Fruit fly (Drosophila melanogaster) whole organism, prepupa: Measurements from ENCODE around the gene CG14253.
A peak's percentile ranks its signal among the peaks of the same experiment; 100 is the strongest.

ENCODE experiments used
- Blimp-1 ChIP-seq: fragments of 200-800 bp; sonication (Bioruptor generic); optimal IDR thresholded peaks from 3 replicates; lab custom pipeline; 2017; ENCODE audit warnings: missing biosample characterization, missing genetic modification characterization, mild to moderate bottlenecking, moderate library complexity, missing genetic modification reagents
- CG10631 ChIP-seq: fragments of 200-800 bp; sonication (Bioruptor generic); optimal IDR thresholded peaks from 2 replicates; lab custom pipeline; 2016; ENCODE audit warnings: missing biosample characterization, missing genetic modification characterization
- CG10669 ChIP-seq: fragments of 200-800 bp; sonication (Bioruptor generic); optimal IDR thresholded peaks from 3 replicates; lab custom pipeline; 2018; ENCODE audit warnings: missing biosample characterization, mild to moderate bottlenecking, missing genetic modification characterization, moderate library complexity
- CG11294 ChIP-seq: fragments of 200-800 bp; sonication (Bioruptor generic); IDR thresholded peaks from 2 replicates; pipeline ENCODE4 v1.3.6; 2022; ENCODE audit warnings: missing biosample characterization, missing genetic modification characterization
- CG11762 ChIP-seq: fragments of 200-800 bp; sonication (Bioruptor generic); optimal IDR thresholded peaks from 3 replicates; lab custom pipeline; 2016; ENCODE audit warnings: missing biosample characterization, missing genetic modification characterization; ENCODE audit not compliant: insufficient read depth
- CG11902 ChIP-seq: fragments of 200-800 bp; sonication (Bioruptor generic); optimal IDR thresholded peaks from 3 replicates; lab custom pipeline; 2016; ENCODE audit warnings: missing biosample characterization, missing genetic modification characterization
- CG1621 ChIP-seq: fragments of 200-800 bp; sonication (Bioruptor generic); optimal IDR thresholded peaks from 3 replicates; lab custom pipeline; 2018; ENCODE audit warnings: missing biosample characterization, mild to moderate bottlenecking, missing genetic modification characterization
- CG16779 ChIP-seq: fragments of 200-800 bp; sonication (Bioruptor generic); optimal IDR thresholded peaks from 3 replicates; lab custom pipeline; 2017; ENCODE audit warnings: missing biosample characterization, mild to moderate bottlenecking, missing genetic modification characterization
- CG3032 ChIP-seq: fragments of 200-800 bp; optimal IDR thresholded peaks from 2 replicates; lab custom pipeline; 2019; ENCODE audit warnings: missing biosample characterization, mild to moderate bottlenecking, missing genetic modification characterization, moderate library complexity
- CG31627 ChIP-seq: fragments of 200-800 bp; sonication (Bioruptor generic); optimal IDR thresholded peaks from 3 replicates; lab custom pipeline; 2016; ENCODE audit warnings: missing biosample characterization, missing genetic modification characterization
- CG32006 ChIP-seq: fragments of 200-800 bp; sonication (Bioruptor generic); optimal IDR thresholded peaks from 3 replicates; lab custom pipeline; 2017; ENCODE audit warnings: missing biosample characterization, mild to moderate bottlenecking, missing genetic modification characterization
- CG4318 ChIP-seq: fragments of 200-800 bp; sonication (Bioruptor generic); optimal IDR thresholded peaks from 3 replicates; lab custom pipeline; 2017; ENCODE audit warnings: missing biosample characterization, mild to moderate bottlenecking, missing genetic modification characterization
- CG6276 ChIP-seq: fragments of 200-800 bp; sonication (Bioruptor generic); optimal IDR thresholded peaks from 2 replicates; lab custom pipeline; 2017; ENCODE audit warnings: missing biosample characterization, mild to moderate bottlenecking, missing genetic modification characterization
- CG6808 ChIP-seq: fragments of 200-800 bp; sonication (Bioruptor generic); optimal IDR thresholded peaks from 3 replicates; lab custom pipeline; 2017; ENCODE audit warnings: missing biosample characterization, missing genetic modification characterization, mild to moderate bottlenecking, moderate library complexity, missing genetic modification reagents
- CG6854 ChIP-seq: fragments of 200-800 bp; sonication (Bioruptor generic); optimal IDR thresholded peaks from 2 replicates; lab custom pipeline; 2017; ENCODE audit warnings: missing biosample characterization, mild to moderate bottlenecking, missing genetic modification characterization
- CG8119 ChIP-seq: fragments of 200-800 bp; sonication (Bioruptor generic); IDR thresholded peaks from 3 replicates; pipeline ENCODE4 v1.3.6; 2022; ENCODE audit warnings: missing biosample characterization, missing genetic modification characterization
- CG8319 ChIP-seq: fragments of 200-800 bp; sonication (Bioruptor generic); optimal IDR thresholded peaks from 3 replicates; lab custom pipeline; 2016; ENCODE audit warnings: missing biosample characterization, missing genetic modification characterization
- CG8632 ChIP-seq: fragments of 200-800 bp; sonication (Bioruptor generic); optimal IDR thresholded peaks from 3 replicates; lab custom pipeline; 2016; ENCODE audit warnings: missing biosample characterization, missing genetic modification characterization
- CG9139 ChIP-seq: fragments of 200-800 bp; sonication (Bioruptor generic); optimal IDR thresholded peaks from 3 replicates; lab custom pipeline; 2017; ENCODE audit warnings: missing biosample characterization, mild to moderate bottlenecking, missing genetic modification characterization
- Eip75B ChIP-seq: fragments of 200-800 bp; sonication (Bioruptor generic); optimal IDR thresholded peaks from 3 replicates; lab custom pipeline; 2016; ENCODE audit warnings: missing biosample characterization, missing genetic modification characterization
- Ets21C ChIP-seq: fragments of 200-800 bp; sonication (Bioruptor generic); optimal IDR thresholded peaks from 3 replicates; lab custom pipeline; 2016; ENCODE audit warnings: missing biosample characterization, missing genetic modification characterization
- Gug ChIP-seq: fragments of 200-800 bp; sonication (Bioruptor generic); IDR thresholded peaks from 2 replicates; pipeline ENCODE4 v1.3.6; 2022; ENCODE audit warnings: missing biosample characterization, missing genetic modification characterization
- Hr38 ChIP-seq: sonication (Bioruptor generic); optimal IDR thresholded peaks from 2 replicates; lab custom pipeline; 2016; ENCODE audit warnings: missing biosample characterization, missing genetic modification characterization
- Hr39 ChIP-seq: fragments of 200-800 bp; sonication (Bioruptor generic); optimal IDR thresholded peaks from 2 replicates; lab custom pipeline; 2016; ENCODE audit warnings: missing biosample characterization, missing genetic modification characterization
- Hr4 ChIP-seq: fragments of 200-800 bp; sonication (Bioruptor generic); optimal IDR thresholded peaks from 3 replicates; lab custom pipeline; 2016; ENCODE audit warnings: missing biosample characterization, missing genetic modification characterization
- Lpt ChIP-seq: fragments of 200-800 bp; sonication (Bioruptor generic); optimal IDR thresholded peaks from 3 replicates; lab custom pipeline; 2016; ENCODE audit warnings: missing biosample characterization, missing genetic modification characterization
- OdsH ChIP-seq: fragments of 200-800 bp; sonication (Bioruptor generic); optimal IDR thresholded peaks from 3 replicates; lab custom pipeline; 2016; ENCODE audit warnings: missing biosample characterization, missing genetic modification characterization
- Smox ChIP-seq: fragments of 200-800 bp; sonication (Bioruptor generic); optimal IDR thresholded peaks from 3 replicates; lab custom pipeline; 2016; ENCODE audit warnings: missing biosample characterization, missing genetic modification characterization
- Sox102F ChIP-seq: fragments of 200-800 bp; sonication (Bioruptor generic); optimal IDR thresholded peaks from 2 replicates; lab custom pipeline; 2016; ENCODE audit warnings: missing biosample characterization, mild to moderate bottlenecking, missing genetic modification characterization
- Sox14 ChIP-seq: fragments of 200-800 bp; sonication (Bioruptor generic); optimal IDR thresholded peaks from 3 replicates; lab custom pipeline; 2016; ENCODE audit warnings: missing biosample characterization, missing genetic modification characterization
- Sox15 ChIP-seq: fragments of 200-800 bp; sonication (Bioruptor generic); optimal IDR thresholded peaks from 3 replicates; lab custom pipeline; 2016; ENCODE audit warnings: missing biosample characterization, missing genetic modification characterization
- achi ChIP-seq: fragments of 200-800 bp; sonication (Bioruptor generic); optimal IDR thresholded peaks from 3 replicates; lab custom pipeline; 2016; ENCODE audit warnings: missing biosample characterization, missing genetic modification characterization
- cyc ChIP-seq: fragments of 200-800 bp; sonication (Bioruptor generic); optimal IDR thresholded peaks from 3 replicates; lab custom pipeline; 2016; ENCODE audit warnings: missing biosample characterization, missing genetic modification characterization
- dac ChIP-seq: fragments of 200-800 bp; sonication (Bioruptor generic); optimal IDR thresholded peaks from 2 replicates; lab custom pipeline; 2017; ENCODE audit warnings: missing biosample characterization, mild to moderate bottlenecking, missing genetic modification characterization
- dsx ChIP-seq: fragments of 200-800 bp; optimal IDR thresholded peaks from 3 replicates; lab custom pipeline; 2019; ENCODE audit warnings: missing biosample characterization, mild to moderate bottlenecking, missing genetic modification characterization, moderate library complexity; ENCODE audit not compliant: poor library complexity, severe bottlenecking
- esn ChIP-seq: fragments of 200-800 bp; sonication (Bioruptor generic); optimal IDR thresholded peaks from 2 replicates; lab custom pipeline; 2016; ENCODE audit warnings: missing biosample characterization, mild to moderate bottlenecking, missing genetic modification characterization, moderate library complexity
- fd59A ChIP-seq: fragments of 200-800 bp; sonication (Bioruptor generic); optimal IDR thresholded peaks from 2 replicates; lab custom pipeline; 2017; ENCODE audit warnings: missing biosample characterization, mild to moderate bottlenecking, missing genetic modification characterization, missing genetic modification reagents
- fkh ChIP-seq: fragments of 200-800 bp; sonication (Bioruptor generic); optimal IDR thresholded peaks from 3 replicates; lab custom pipeline; 2017; ENCODE audit warnings: missing biosample characterization, mild to moderate bottlenecking, missing genetic modification characterization, moderate library complexity
- lz ChIP-seq: fragments of 200-800 bp; sonication (Bioruptor generic); optimal IDR thresholded peaks from 3 replicates; lab custom pipeline; 2016; ENCODE audit warnings: missing biosample characterization, missing genetic modification characterization
- net ChIP-seq: fragments of 200-800 bp; sonication (Bioruptor generic); optimal IDR thresholded peaks from 3 replicates; lab custom pipeline; 2016; ENCODE audit warnings: missing biosample characterization, missing genetic modification characterization
- pdm3 ChIP-seq: fragments of 200-800 bp; sonication (Bioruptor generic); optimal IDR thresholded peaks from 3 replicates; lab custom pipeline; 2016; ENCODE audit warnings: missing biosample characterization, missing genetic modification characterization
- salr ChIP-seq, 2 experiments: fragments of 200-800 bp; sonication (Bioruptor generic); optimal IDR thresholded peaks; 3 replicates each; lab custom pipeline; 2016 to 2018; ENCODE audit warnings: missing biosample characterization in 2 of 2, missing genetic modification characterization in 2 of 2, mild to moderate bottlenecking in 1 of 2
- spab ChIP-seq: fragments of 200-800 bp; sonication (Bioruptor generic); optimal IDR thresholded peaks from 2 replicates; lab custom pipeline; 2017; ENCODE audit warnings: missing biosample characterization, mild to moderate bottlenecking, missing genetic modification characterization, missing genetic modification reagents
- ss ChIP-seq, 2 experiments: fragments of 200-800 bp; sonication (Bioruptor generic); optimal IDR thresholded peaks; 2 replicates in 1 of 2; 3 replicates in 1 of 2; lab custom pipeline; 2017 to 2018; ENCODE audit warnings: mild to moderate bottlenecking in 2 of 2, missing biosample characterization in 2 of 2, missing genetic modification characterization in 2 of 2, moderate library complexity in 1 of 2
- svp ChIP-seq: fragments of 200-800 bp; sonication (Bioruptor generic); peaks from one replicate; lab custom pipeline; 2016; ENCODE audit warnings: missing biosample characterization, missing genetic modification characterization
- topi ChIP-seq: fragments of 200-800 bp; sonication (Bioruptor generic); optimal IDR thresholded peaks from 3 replicates; lab custom pipeline; 2016; ENCODE audit warnings: missing biosample characterization, missing genetic modification characterization
- vri ChIP-seq: fragments of 200-800 bp; sonication (Bioruptor generic); optimal IDR thresholded peaks from 3 replicates; lab custom pipeline; 2016; ENCODE audit warnings: missing biosample characterization, mild to moderate bottlenecking, missing genetic modification characterization

Gene CG14253

DNA sequence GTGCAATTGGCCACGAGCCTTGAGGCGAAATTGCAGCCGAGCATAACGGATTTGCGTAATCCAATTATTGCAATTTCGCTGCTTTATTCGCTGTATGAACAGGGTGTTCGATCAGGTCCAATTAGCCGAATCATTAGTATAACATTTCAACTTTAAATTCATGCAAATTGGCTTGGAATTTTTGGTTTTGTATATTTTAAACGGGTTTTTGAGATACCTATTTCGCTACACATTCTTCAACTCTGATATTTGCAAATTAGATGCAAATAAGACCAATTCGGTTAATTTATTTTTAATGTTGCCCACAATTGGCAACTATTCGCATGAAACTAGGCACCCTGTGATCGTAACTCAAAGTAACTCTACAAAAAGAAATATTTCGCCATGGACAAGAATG lies 24.9 kb upstream of the CG14253 start (continued):
- peak; percentile 94 for TF ChIP-seq CG1621 (tag; lab: Kevin White, UChicago)
- peak; percentile 75 for TF ChIP-seq Hr39 (GFP tag; lab: Kevin White, UChicago)
- TF ChIP-seq CG3032, result peak; percentile 92
- TF ChIP-seq pdm3 (GFP tag; lab: Kevin White, UChicago), result peak; percentile 97
- TF ChIP-seq CG6854 (GFP tag; lab: Kevin White, UChicago), result no peak
- peak; percentile 87 for TF ChIP-seq achi (GFP tag; lab: Kevin White, UChicago)
- TF ChIP-seq CG16779, result peak; percentile 64
- peak; percentile 89 for TF ChIP-seq Lpt
- peak; percentile 97 for TF ChIP-seq Hr4 (GFP tag; lab: Kevin White, UChicago)
- TF ChIP-seq salr (GFP tag; optimal IDR thresholded peaks at IDR 0.05; lab: Kevin White, UChicago), result peak; percentile 93 to 97
- peak; percentile 93 for TF ChIP-seq CG4318 (GFP tag; lab: Kevin White, UChicago)
- peak; percentile 95 for TF ChIP-seq net (GFP tag; lab: Kevin White, UChicago)
- TF ChIP-seq OdsH, result peak; percentile 97
- TF ChIP-seq cyc (GFP tag; lab: Kevin White, UChicago), result peak; percentile 73
- TF ChIP-seq topi (GFP tag; lab: Kevin White, UChicago), result peak; percentile 81
- TF ChIP-seq Smox (GFP tag; lab: Kevin White, UChicago), result peak; percentile 74
- TF ChIP-seq Sox15 (GFP tag; lab: Kevin White, UChicago), result peak; percentile 88
- TF ChIP-seq dsx, result peak; percentile 86
- no peak for TF ChIP-seq vri (GFP tag; lab: Kevin White, UChicago)
- TF ChIP-seq CG10631 (GFP tag; lab: Kevin White, UChicago), result peak; percentile 78
- peak; percentile 90 for TF ChIP-seq CG8319 (GFP tag; lab: Kevin White, UChicago)
- peak; percentile 87 for TF ChIP-seq CG6808
- TF ChIP-seq CG11762, result peak; percentile 95
- TF ChIP-seq CG32006 (GFP tag; lab: Kevin White, UChicago), result peak; percentile 94
- TF ChIP-seq fkh (GFP tag; lab: Kevin White, UChicago), result no peak
- TF ChIP-seq CG11902 (GFP tag; lab: Kevin White, UChicago), result peak; percentile 72
- peak; percentile 90 for TF ChIP-seq fd59A (GFP tag; lab: Kevin White, UChicago)
- TF ChIP-seq spab (GFP tag; lab: Kevin White, UChicago), result peak; percentile 77
- TF ChIP-seq CG8632, result peak; percentile 78
- TF ChIP-seq Ets21C (GFP tag; lab: Kevin White, UChicago), result peak; percentile 48
- TF ChIP-seq dac (GFP tag; lab: Kevin White, UChicago), result peak; percentile 95

- TF ChIP-seq pdm3 (GFP tag; lab: Kevin White, UChicago) (peak; percentile 76), Sox102F (GFP tag; lab: Kevin White, UChicago) (peak; percentile 91), CG10669 (GFP tag; lab: Kevin White, UChicago) (peak; percentile 93), Blimp-1 (GFP tag; lab: Kevin White, UChicago) (peak; percentile 77), CG8632 (peak; percentile 96), ss (GFP tag; optimal IDR thresholded peaks at IDR 0.05; lab: Kevin White, UChicago) (peak; percentile 94 to 95), esn (peak; percentile 85), CG10631 (GFP tag; lab: Kevin White, UChicago) (peak; percentile 90), fkh (GFP tag; lab: Kevin White, UChicago) (peak; percentile 73), net (GFP tag; lab: Kevin White, UChicago) (peak; percentile 84), CG8119 (GFP tag; lab: Robert Waterston, UW) (peak; percentile 98), Gug (GFP tag; lab: Robert Waterston, UW) (peak; percentile 89), svp (GFP tag; lab: Kevin White, UChicago) (peak; percentile 91), dac (GFP tag; lab: Kevin White, UChicago) (peak; percentile 74), Sox14 (GFP tag; lab: Kevin White, UChicago) (peak; percentile 72), Hr38 (GFP tag; lab: Kevin White, UChicago) (no peak), CG9139 (GFP tag; lab: Kevin White, UChicago) (peak; percentile 95), CG31627 (GFP tag; lab: Kevin White, UChicago) (peak; percentile 63), CG8319 (GFP tag; lab: Kevin White, UChicago) (peak; percentile 76), Hr4 (GFP tag; lab: Kevin White, UChicago) (peak; percentile 71), CG16779 (peak; percentile 91), achi (GFP tag; lab: Kevin White, UChicago) (peak; percentile 94), lz (peak; percentile 55), cyc (GFP tag; lab: Kevin White, UChicago) (peak; percentile 72), Ets21C (GFP tag; lab: Kevin White, UChicago) (peak; percentile 40), CG6276 (GFP tag; lab: Kevin White, UChicago) (peak; percentile 92), CG32006 (GFP tag; lab: Kevin White, UChicago) (peak; percentile 90), Eip75B (GFP tag; lab: Kevin White, UChicago) (peak; percentile 47), CG11294 (GFP tag; lab: Robert Waterston, UW) (peak; percentile 83), fd59A (GFP tag; lab: Kevin White, UChicago) (peak; percentile 74), topi (GFP tag; lab: Kevin White, UChicago) (peak; percentile 77)
These were observed 24.2 kb upstream of the CG14253 start for dm6 chr3R:26954020-26954672.
